Fruit fly (Drosophila melanogaster): ENCODE data around the gene Cox10.

The Cox10 gene

DNA sequence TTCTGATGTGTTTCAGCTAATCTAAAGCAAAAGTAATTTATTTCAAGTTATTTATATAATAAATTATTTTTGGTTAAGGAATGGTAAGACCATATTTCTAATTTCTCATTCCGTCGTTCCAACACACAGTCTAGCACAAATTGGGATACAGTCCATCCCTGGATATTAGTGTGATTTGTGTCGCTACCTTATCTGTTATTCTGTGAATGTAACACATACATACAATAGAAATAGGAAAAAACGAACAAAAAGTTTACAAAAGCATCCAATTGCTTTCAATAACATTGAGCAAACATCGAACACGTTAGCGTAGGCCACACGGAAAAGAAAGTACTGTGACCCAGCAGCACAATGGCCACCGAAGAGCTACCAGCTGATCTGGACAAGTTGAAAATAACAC lies 35.3 kb downstream of the Cox10 start, which contains the start of gene CG5056 (continued):
- TF ChIP-seq usp (GFP tag; optimal IDR thresholded peaks at IDR 0.05) (no peak), sens (GFP tag) (peak; percentile 49), fd3F (GFP tag; optimal IDR thresholded peaks at IDR 0.05) (no peak), dpn (GFP tag; optimal IDR thresholded peaks at IDR 0.05) (peak in 1 of 2 experiments; percentile 31), her (GFP tag; optimal IDR thresholded peaks at IDR 0.05) (peak; percentile 95)

DNA sequence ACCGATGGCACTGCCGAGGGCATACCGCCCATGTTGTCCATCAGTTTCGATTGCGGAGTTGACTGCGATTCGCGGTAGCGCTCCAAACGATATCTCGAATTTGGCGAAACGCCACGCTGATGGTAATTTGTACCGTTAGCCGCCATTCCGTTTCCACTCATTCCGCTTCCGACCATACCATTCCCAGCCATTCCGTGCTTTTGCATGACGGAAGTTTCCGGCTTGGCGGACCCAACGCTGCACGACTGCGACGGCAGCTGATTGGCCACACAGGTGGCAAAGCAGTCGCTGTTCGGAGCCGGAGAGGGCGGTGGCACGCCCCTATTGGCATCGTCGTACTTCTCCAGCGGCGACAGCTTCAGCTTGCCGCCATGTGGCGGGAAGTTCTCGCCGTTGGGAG lies 41.0 kb downstream of the Cox10 start:
- TF ChIP-seq Aef1 (GFP tag; IDR thresholded peaks at IDR 0.05) (no peak), CG13287 (GFP tag; IDR thresholded peaks at IDR 0.05; ENCODE audit: partially characterized antibody) (no peak), ase (GFP tag; IDR thresholded peaks at IDR 0.05) (0 out of 3 replicates have a peak, but pooled peaks have one; percentile 11), Ets97D (GFP tag; optimal IDR thresholded peaks at IDR 0.05) (peak; percentile 11), CG11560 (tag; IDR thresholded peaks at IDR 0.05) (0 out of 3 replicates have a peak, but pooled peaks have one; percentile 35), Dek (tag; optimal IDR thresholded peaks at IDR 0.05) (no peak), CG18764 (GFP tag; optimal IDR thresholded peaks at IDR 0.05) (no peak), D19A (tag; optimal IDR thresholded peaks at IDR 0.05) (no peak), CG10274 (GFP tag; optimal IDR thresholded peaks at IDR 0.05) (no peak), Atf6 (GFP tag; IDR thresholded peaks at IDR 0.05) (no peak), CG11723 (GFP tag; optimal IDR thresholded peaks at IDR 0.05) (peak; percentile 18), CG2120 (GFP tag; optimal IDR thresholded peaks at IDR 0.05) (no peak), CG10565 (GFP tag; optimal IDR thresholded peaks at IDR 0.05) (no peak), sc (optimal IDR thresholded peaks at IDR 0.05) (no peak), sc (GFP tag; optimal IDR thresholded peaks at IDR 0.05) (no peak), ab (GFP tag; optimal IDR thresholded peaks at IDR 0.05) (no peak), slp2 (GFP tag; optimal IDR thresholded peaks at IDR 0.05) (no peak), pfk (GFP tag; optimal IDR thresholded peaks at IDR 0.05) (peak; percentile 86), CG30020 (tag; optimal IDR thresholded peaks at IDR 0.05) (peak; percentile 49), ci (GFP tag; IDR thresholded peaks at IDR 0.05) (0 out of 3 replicates have a peak, but pooled peaks have one; percentile 33), CG6683 (GFP tag; optimal IDR thresholded peaks at IDR 0.05) (no peak), Doc3 (GFP tag; IDR thresholded peaks at IDR 0.05; ENCODE audit: partially characterized antibody) (0 out of 3 replicates have a peak, but pooled peaks have one; percentile 32), da (GFP tag; optimal IDR thresholded peaks at IDR 0.05) (peak; percentile 13), dm (GFP tag; optimal IDR thresholded peaks at IDR 0.05) (no peak), CG1603 (tag; optimal IDR thresholded peaks at IDR 0.05) (peak; percentile 67), tna (GFP tag; IDR thresholded peaks at IDR 0.05; ENCODE audit: partially characterized antibody) (no peak), lab (GFP tag; optimal IDR thresholded peaks at IDR 0.05) (no peak), dysf (GFP tag; IDR thresholded peaks at IDR 0.05) (0 out of 3 replicates have a peak, but pooled peaks have one; percentile 28), CG17612 (GFP tag; IDR thresholded peaks at IDR 0.05) (0 out of 2 replicates have a peak, but pooled peaks have one; percentile 28), chinmo (GFP tag; IDR thresholded peaks at IDR 0.05; ENCODE audit: partially characterized antibody) (no peak), dati (GFP tag; IDR thresholded peaks at IDR 0.05) (no peak)

DNA sequence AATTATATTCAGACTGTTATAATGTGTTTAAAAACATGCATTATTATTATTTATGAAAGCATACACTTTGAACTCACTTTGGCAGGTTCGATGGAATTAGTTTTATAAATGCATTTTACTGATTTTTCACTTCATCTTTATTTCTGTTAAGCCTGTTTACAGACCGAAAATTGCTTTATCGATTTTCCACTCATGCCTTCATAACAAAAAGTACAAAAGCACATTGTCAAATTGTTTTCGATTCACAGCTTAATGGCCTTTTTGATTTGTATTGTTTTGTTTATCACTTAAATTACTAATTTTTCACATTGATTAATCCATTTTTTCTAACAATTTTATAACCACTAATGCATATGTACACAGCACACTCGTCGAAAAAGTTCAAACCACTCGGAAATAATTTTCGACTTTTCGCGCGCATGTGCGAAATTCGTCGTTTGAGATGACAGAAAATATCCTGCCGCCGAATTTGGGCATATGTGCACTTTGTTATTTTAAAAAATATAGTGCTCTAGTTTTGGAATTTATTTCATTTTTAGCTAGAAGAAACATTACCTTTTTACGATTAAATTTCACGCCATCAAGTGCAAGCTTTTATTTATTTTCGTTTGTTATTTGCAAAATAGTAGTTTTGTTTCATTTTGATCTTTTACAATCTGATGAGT lies 42.5 kb downstream of the Cox10 start, which contains the start of gene rho-5:
Gene rho-5, minus strand, starts transcription at position 296 of the 665 bp plus-strand sequence.
- TF ChIP-seq dmrt99B (tag; optimal IDR thresholded peaks at IDR 0.05) (no peak), row (GFP tag; IDR thresholded peaks at IDR 0.05) (peak; percentile 60), sens (GFP tag) (peak; percentile 53), MESR4 (GFP tag; optimal IDR thresholded peaks at IDR 0.05) (peak; percentile 7), D19B (GFP tag; optimal IDR thresholded peaks at IDR 0.05) (peak; percentile 65), CG30020 (tag; optimal IDR thresholded peaks at IDR 0.05) (peak; percentile 13), CG17328 (GFP tag; IDR thresholded peaks at IDR 0.05) (0 out of 2 replicates have a peak, but pooled peaks have one; percentile 28), slbo (GFP tag; IDR thresholded peaks at IDR 0.05) (peak; percentile 34; the same call in 1 of the 2 replicates), CG17612 (GFP tag; IDR thresholded peaks at IDR 0.05) (no peak), lilli (GFP tag; optimal IDR thresholded peaks at IDR 0.05) (peak; percentile 15), Sry-δ (GFP tag; optimal IDR thresholded peaks at IDR 0.05) (peak; percentile 40), BEAF-32 (GFP tag; optimal IDR thresholded peaks at IDR 0.05) (peak; percentile 8), ewg (GFP tag; optimal IDR thresholded peaks at IDR 0.05) (peak; percentile 97), gro (GFP tag; optimal IDR thresholded peaks at IDR 0.05) (peak; percentile 6), Rfx (GFP tag; IDR thresholded peaks at IDR 0.05) (peak; percentile 45; the same call in 1 of the 2 replicates), onecut (GFP tag; IDR thresholded peaks at IDR 0.05) (peak; percentile 93)

Measured in whole organism, embryonic.